Worm (Caenorhabditis elegans): ENCODE data around the gene C04G6.4.

C04G6.4 gene

DNA sequence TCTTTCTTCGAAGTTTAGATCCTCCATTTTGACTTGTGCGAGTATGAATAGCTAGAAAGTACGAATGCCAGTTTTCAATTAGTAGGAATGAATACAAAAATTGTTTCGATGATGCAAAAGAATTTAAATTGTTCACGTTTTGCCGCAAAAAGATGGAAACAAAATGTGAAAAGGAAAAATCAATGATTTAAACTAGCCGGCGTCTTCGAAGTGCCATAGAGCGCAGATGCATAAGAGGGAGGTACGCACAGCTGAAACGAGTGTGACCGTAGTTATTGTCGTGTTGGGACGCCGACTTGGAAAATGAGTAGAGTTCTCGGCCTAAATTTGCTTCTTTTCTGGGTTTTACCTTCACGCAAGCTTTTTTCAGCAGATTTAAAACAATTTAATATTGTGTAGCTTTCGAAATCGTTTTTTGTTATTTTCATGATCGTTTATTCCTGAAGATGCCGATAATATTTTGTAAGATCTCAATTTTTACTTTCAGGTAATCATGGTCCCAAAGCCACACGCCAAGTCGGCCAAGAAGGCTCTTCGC is 28.0 kb downstream of the C04G6.4 start, which contains the start of the genes ify-1 and rpl-22 (continued):
- TF ChIP-seq F37D6.2 (tag; optimal IDR thresholded peaks at IDR 0.05): peak; percentile 56
- TF ChIP-seq Y75B8A.6 (GFP tag; IDR thresholded peaks at IDR 0.05): 0 out of 2 replicates have a peak, but pooled peaks have one; percentile 36
- peak; percentile 92 for TF ChIP-seq arid-1 (GFP tag; conservative IDR thresholded peaks at IDR 0.05)
- TF ChIP-seq mdl-1 (tag; optimal IDR thresholded peaks at IDR 0.05): peak in 1 of 2 experiments; percentile 53
- TF ChIP-seq dmd-6 (GFP tag; IDR thresholded peaks at IDR 0.05): peak; percentile 49
- peak; percentile 61 for TF ChIP-seq F49E8.2 (tag; optimal IDR thresholded peaks at IDR 0.05; ENCODE audit: borderline replicate concordance)
- TF ChIP-seq dmd-8 (GFP tag; IDR thresholded peaks at IDR 0.05): peak; percentile 20; the same call in 1 of the 2 replicates
- TF ChIP-seq sdz-12 (GFP tag; optimal IDR thresholded peaks at IDR 0.05): no peak
- TF ChIP-seq tag-97 (GFP tag; IDR thresholded peaks at IDR 0.05): no peak
- TF ChIP-seq duxl-1 (tag; optimal IDR thresholded peaks at IDR 0.05; ENCODE audit: poor library complexity): peak; percentile 88
- peak; percentile 14 for TF ChIP-seq pqm-1 (tag; optimal IDR thresholded peaks at IDR 0.05)
- peak; percentile 66; the same call in 1 of the 2 replicates for TF ChIP-seq snpc-1.2 (GFP tag; IDR thresholded peaks at IDR 0.05)
- TF ChIP-seq fos-1 (tag; optimal IDR thresholded peaks at IDR 0.05): no peak
- TF ChIP-seq ceh-62 (tag; optimal IDR thresholded peaks at IDR 0.05): no peak
- no peak for TF ChIP-seq daf-19 (GFP tag; conservative IDR thresholded peaks at IDR 0.05)
- no peak; the same call in 1 of the 2 replicates for TF ChIP-seq set-16 (GFP tag; IDR thresholded peaks at IDR 0.05)
- peak; percentile 94 for TF ChIP-seq hlh-30 (tag; optimal IDR thresholded peaks at IDR 0.05; ENCODE audit: insufficient read depth)
- peak; percentile 94 for TF ChIP-seq nhr-25 (tag; optimal IDR thresholded peaks at IDR 0.05; ENCODE audit: borderline replicate concordance, insufficient read depth)
- TF ChIP-seq daf-16 (GFP tag; optimal IDR thresholded peaks at IDR 0.05): peak in 1 of 2 experiments; percentile 38
- peak; percentile 84 for TF ChIP-seq daf-16 (tag; optimal IDR thresholded peaks at IDR 0.05)
- TF ChIP-seq egl-43 (GFP tag; IDR thresholded peaks at IDR 0.05): 0 out of 2 replicates have a peak, but pooled peaks have one; percentile 42
- peak; percentile 91 for TF ChIP-seq fkh-10 (GFP tag; optimal IDR thresholded peaks at IDR 0.05)
- peak; percentile 57 for TF ChIP-seq zfp-2 (tag; optimal IDR thresholded peaks at IDR 0.05)
- TF ChIP-seq zip-11 (GFP tag; IDR thresholded peaks at IDR 0.05): no peak
- no peak for TF ChIP-seq lin-39 (tag; optimal IDR thresholded peaks at IDR 0.05)
- TF ChIP-seq hmg-1.1 (GFP tag; IDR thresholded peaks at IDR 0.05): peak; percentile 86
- TF ChIP-seq D1046.2 (GFP tag; IDR thresholded peaks at IDR 0.05): peak; percentile 100
- TF ChIP-seq nhr-42 (GFP tag; IDR thresholded peaks at IDR 0.05): no peak
- TF ChIP-seq nhr-11 (tag; optimal IDR thresholded peaks at IDR 0.05): peak; percentile 90
- no peak for TF ChIP-seq lin-29 (GFP tag; IDR thresholded peaks at IDR 0.05)
- TF ChIP-seq pha-4 (GFP tag; IDR thresholded peaks at IDR 0.05): peak; percentile 63; the same call in 1 of the 2 replicates
- peak; percentile 97 for TF ChIP-seq pha-4 (tag; optimal IDR thresholded peaks at IDR 0.05)
- no peak for TF ChIP-seq lir-3 (tag; optimal IDR thresholded peaks at IDR 0.05)
- TF ChIP-seq nhr-28 (tag; optimal IDR thresholded peaks at IDR 0.05): peak; percentile 80
- peak; percentile 96 for TF ChIP-seq mep-1 (tag; optimal IDR thresholded peaks at IDR 0.05)
- peak; percentile 94 for TF ChIP-seq dpl-1 (GFP tag; optimal IDR thresholded peaks at IDR 0.05)
- TF ChIP-seq nhr-237 (tag; optimal IDR thresholded peaks at IDR 0.05): no peak
- no peak for TF ChIP-seq ceh-32 (tag; optimal IDR thresholded peaks at IDR 0.05; ENCODE audit: poor library complexity)
- peak; percentile 69 for TF ChIP-seq jun-1 (tag; optimal IDR thresholded peaks at IDR 0.05)
- peak; percentile 84 for TF ChIP-seq T20F7.1 (GFP tag; optimal IDR thresholded peaks at IDR 0.05)
- TF ChIP-seq lin-15B (tag; optimal IDR thresholded peaks at IDR 0.05): peak; percentile 87
- TF ChIP-seq dmd-9 (GFP tag; IDR thresholded peaks at IDR 0.05): 0 out of 2 replicates have a peak, but pooled peaks have one; percentile 35
- TF ChIP-seq F26F4.8 (GFP tag; conservative IDR thresholded peaks at IDR 0.05): no peak
- TF ChIP-seq tra-1 (GFP tag; IDR thresholded peaks at IDR 0.05): no peak
- no peak for TF ChIP-seq cey-2 (tag; optimal IDR thresholded peaks at IDR 0.05; ENCODE audit: borderline replicate concordance, insufficient read depth)
- TF ChIP-seq zfp-3 (GFP tag; conservative IDR thresholded peaks at IDR 0.05): peak; percentile 50; the same call in 1 of the 2 replicates
- TF ChIP-seq lin-13 (GFP tag; optimal IDR thresholded peaks at IDR 0.05): peak; percentile 89
- peak; percentile 81 for TF ChIP-seq unc-130 (GFP tag; optimal IDR thresholded peaks at IDR 0.05)
- TF ChIP-seq ZK337.2 (GFP tag; IDR thresholded peaks at IDR 0.05): no peak
- TF ChIP-seq nhr-6 (tag; optimal IDR thresholded peaks at IDR 0.05): peak; percentile 95
